Fruit fly (Drosophila melanogaster): ENCODE data around the gene CG32485.

CG32485 gene

DNA sequence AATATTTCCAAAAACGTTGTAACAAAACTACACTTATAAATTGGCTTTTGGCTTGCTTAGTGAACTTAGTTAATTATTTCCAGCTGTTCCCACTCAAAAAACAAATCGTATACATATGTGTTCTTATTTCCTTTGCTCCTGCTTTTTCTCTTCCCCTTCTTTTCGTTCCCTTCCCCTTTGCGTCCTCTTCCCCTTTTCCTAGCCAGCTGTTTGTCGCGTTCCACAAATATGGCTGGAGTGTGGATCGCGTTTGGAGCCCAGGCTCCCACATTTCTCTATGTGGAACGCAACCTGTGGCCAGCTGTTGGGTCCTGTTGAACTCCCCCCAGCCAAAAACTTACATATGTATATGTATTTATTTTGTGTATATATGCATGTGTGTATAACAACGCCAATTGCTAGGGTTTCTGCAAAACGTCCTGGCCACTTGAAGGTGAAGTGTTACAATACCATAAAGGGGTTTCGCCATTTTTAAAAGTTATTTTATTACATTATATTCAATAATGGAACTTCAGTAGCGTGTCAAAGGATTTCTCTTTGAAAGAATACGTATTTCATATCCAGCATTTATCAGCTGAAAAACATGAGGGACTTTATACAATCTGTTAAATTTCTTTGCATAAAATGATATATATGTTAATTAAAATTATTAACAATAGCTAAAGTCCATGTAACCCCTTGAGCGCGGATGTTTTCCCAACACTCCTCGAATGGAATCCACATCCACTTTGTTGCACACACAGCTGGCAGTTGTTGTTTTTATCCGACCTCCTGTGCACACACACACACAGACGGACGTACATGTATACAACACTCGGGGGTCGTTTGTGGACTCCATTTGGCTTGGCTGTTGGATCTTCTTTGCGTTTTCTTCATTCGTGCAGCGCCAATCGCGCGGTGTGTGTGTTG is 21.8 kb downstream of the CG32485 start:
- TF ChIP-seq ey (GFP tag; optimal IDR thresholded peaks at IDR 0.05) (no peak), CrebA (GFP tag; optimal IDR thresholded peaks at IDR 0.05; ENCODE audit: borderline replicate concordance) (no peak), Dfd (GFP tag; optimal IDR thresholded peaks at IDR 0.05) (peak; percentile 17), CG9705 (GFP tag; optimal IDR thresholded peaks at IDR 0.05) (no peak), dmrt93B (GFP tag; optimal IDR thresholded peaks at IDR 0.05) (no peak), N (GFP tag; optimal IDR thresholded peaks at IDR 0.05) (no peak), Myc (optimal IDR thresholded peaks at IDR 0.05) (no peak), tai (GFP tag; optimal IDR thresholded peaks at IDR 0.05) (no peak), sv (GFP tag; optimal IDR thresholded peaks at IDR 0.05) (no peak), Mio (GFP tag; optimal IDR thresholded peaks at IDR 0.05) (no peak), brk (GFP tag; optimal IDR thresholded peaks at IDR 0.05) (no peak), pan (optimal IDR thresholded peaks at IDR 0.05) (no peak), woc (GFP tag; optimal IDR thresholded peaks at IDR 0.05) (no peak), GATAd (GFP tag; optimal IDR thresholded peaks at IDR 0.05) (no peak), br (GFP tag; optimal IDR thresholded peaks at IDR 0.05) (no peak), Hr83 (GFP tag; optimal IDR thresholded peaks at IDR 0.05; ENCODE audit: poor library complexity, severe bottlenecking) (no peak), sage (GFP tag; optimal IDR thresholded peaks at IDR 0.05) (no peak), dsf (GFP tag; optimal IDR thresholded peaks at IDR 0.05; ENCODE audit: borderline replicate concordance) (no peak), Jra (GFP tag; optimal IDR thresholded peaks at IDR 0.05) (no peak), rgr (GFP tag; optimal IDR thresholded peaks at IDR 0.05) (no peak), Sp1 (GFP tag; optimal IDR thresholded peaks at IDR 0.05) (no peak), Abd-B (GFP tag; optimal IDR thresholded peaks at IDR 0.05) (no peak), Hnf4 (GFP tag; optimal IDR thresholded peaks at IDR 0.05) (no peak), fru (GFP tag; optimal IDR thresholded peaks at IDR 0.05) (peak; percentile 39), OdsH (GFP tag; optimal IDR thresholded peaks at IDR 0.05) (peak; percentile 15), h (GFP tag; optimal IDR thresholded peaks at IDR 0.05) (no peak), CG32264 (GFP tag; optimal IDR thresholded peaks at IDR 0.05) (no peak), usp (GFP tag; optimal IDR thresholded peaks at IDR 0.05) (no peak), Vsx2 (GFP tag; optimal IDR thresholded peaks at IDR 0.05; ENCODE audit: partially characterized antibody) (no peak), foxo (GFP tag; optimal IDR thresholded peaks at IDR 0.05) (peak in 1 of 2 experiments; percentile 31), Rel (GFP tag; optimal IDR thresholded peaks at IDR 0.05) (no peak), Rel (tag; optimal IDR thresholded peaks at IDR 0.05) (no peak), Hr78 (GFP tag; optimal IDR thresholded peaks at IDR 0.05) (no peak), jim (GFP tag; optimal IDR thresholded peaks at IDR 0.05) (no peak), HLH106 (tag; optimal IDR thresholded peaks at IDR 0.05) (no peak), lola (GFP tag; optimal IDR thresholded peaks at IDR 0.05) (no peak), Dif (GFP tag; optimal IDR thresholded peaks at IDR 0.05; ENCODE audit: partially characterized antibody) (peak; percentile 5), dl (GFP tag; optimal IDR thresholded peaks at IDR 0.05; ENCODE audit: insufficient read depth in 1 of 2, partially characterized antibody in 2 of 2) (no peak), psq (GFP tag; optimal IDR thresholded peaks at IDR 0.05) (peak; percentile 47)

DNA sequence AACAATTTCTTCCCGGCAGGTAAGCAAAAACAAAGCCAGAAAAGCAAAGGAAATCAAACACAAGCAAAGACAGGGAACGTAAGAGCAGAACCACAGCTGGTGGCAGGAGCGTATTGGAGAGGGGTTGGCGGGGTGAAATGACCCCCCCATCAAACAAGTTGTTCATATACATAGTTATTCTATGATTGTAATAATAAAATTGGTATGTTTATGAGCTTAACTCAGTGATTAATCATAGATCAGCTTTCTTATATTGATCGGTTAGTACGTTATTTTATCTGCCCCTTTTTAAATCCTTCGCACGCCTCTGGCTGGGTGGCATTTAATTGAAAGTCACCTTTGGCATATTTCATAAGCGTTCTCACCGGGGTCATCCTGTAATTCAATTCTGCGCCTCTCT is 23.3 kb downstream of the CG32485 start:
- TF ChIP-seq foxo (GFP tag; optimal IDR thresholded peaks at IDR 0.05) (peak in 1 of 2 experiments; percentile 50), Sp1 (GFP tag; optimal IDR thresholded peaks at IDR 0.05) (peak; percentile 20), rgr (GFP tag; optimal IDR thresholded peaks at IDR 0.05) (no peak), N (GFP tag; optimal IDR thresholded peaks at IDR 0.05) (no peak), dsf (GFP tag; optimal IDR thresholded peaks at IDR 0.05; ENCODE audit: borderline replicate concordance) (no peak), HLH106 (tag; optimal IDR thresholded peaks at IDR 0.05) (peak; percentile 43), Dfd (GFP tag; optimal IDR thresholded peaks at IDR 0.05) (no peak), dmrt93B (GFP tag; optimal IDR thresholded peaks at IDR 0.05) (no peak), ey (GFP tag; optimal IDR thresholded peaks at IDR 0.05) (peak; percentile 10), br (GFP tag; optimal IDR thresholded peaks at IDR 0.05) (peak; percentile 21), fru (GFP tag; optimal IDR thresholded peaks at IDR 0.05) (peak; percentile 52), CG9705 (GFP tag; optimal IDR thresholded peaks at IDR 0.05) (peak; percentile 2), h (GFP tag; optimal IDR thresholded peaks at IDR 0.05) (peak; percentile 54)
